Fruit fly (Drosophila melanogaster) whole organism, embryonic: Measurements from ENCODE around the gene CG5969.
A peak's percentile ranks its signal among the peaks of the same experiment; 100 is the strongest.

Source experiments
- B-H2 ChIP-seq: fragments of 200-800 bp; sonication (Bioruptor generic); optimal IDR thresholded peaks from 2 replicates; lab custom pipeline; 2018; ENCODE audit warnings: missing biosample characterization, mild to moderate bottlenecking, missing genetic modification characterization
- Blimp-1 ChIP-seq: fragments of 200-800 bp; sonication (Bioruptor generic); optimal IDR thresholded peaks from 3 replicates; lab custom pipeline; 2018; ENCODE audit warnings: missing biosample characterization, missing genetic modification characterization, mild to moderate bottlenecking, moderate library complexity, missing genetic modification reagents
- CG10654 ChIP-seq: fragments of 200-800 bp; sonication (Bioruptor generic); optimal IDR thresholded peaks from 2 replicates; lab custom pipeline; 2016; ENCODE audit warnings: missing biosample characterization, missing genetic modification characterization
- CG12219 ChIP-seq: fragments of 200-800 bp; sonication (Bioruptor generic); optimal IDR thresholded peaks from 3 replicates; lab custom pipeline; 2018; ENCODE audit warnings: missing biosample characterization, mild to moderate bottlenecking, missing genetic modification characterization
- CG12942 ChIP-seq: fragments of 200-800 bp; sonication (Bioruptor generic); optimal IDR thresholded peaks from 3 replicates; lab custom pipeline; 2016; ENCODE audit warnings: missing biosample characterization, missing genetic modification characterization
- CG13296 ChIP-seq: fragments of 200-800 bp; sonication (Bioruptor generic); optimal IDR thresholded peaks from 3 replicates; lab custom pipeline; 2018; ENCODE audit warnings: missing biosample characterization, mild to moderate bottlenecking, missing genetic modification characterization
- CG15514 ChIP-seq: fragments of 200-800 bp; sonication (Bioruptor generic); optimal IDR thresholded peaks from 3 replicates; lab custom pipeline; 2017; ENCODE audit warnings: missing biosample characterization, missing genetic modification characterization, mild to moderate bottlenecking, moderate library complexity, missing genetic modification reagents
- CG15601 ChIP-seq: fragments of 200-800 bp; sonication (Bioruptor generic); optimal IDR thresholded peaks from 3 replicates; lab custom pipeline; 2019; ENCODE audit warnings: missing biosample characterization, mild to moderate bottlenecking, missing genetic modification characterization, moderate library complexity
- CG1647 ChIP-seq: fragments of 200-800 bp; sonication (Bioruptor generic); optimal IDR thresholded peaks from 3 replicates; lab custom pipeline; 2016; ENCODE audit warnings: missing biosample characterization, missing genetic modification characterization
- CG16779 ChIP-seq: fragments of 200-800 bp; sonication (Bioruptor generic); IDR thresholded peaks from 2 replicates; pipeline ENCODE4 v1.3.6; 2022; ENCODE audit warnings: missing biosample characterization, missing genetic modification characterization
- CG16815 ChIP-seq: fragments of 200-800 bp; sonication (Bioruptor generic); optimal IDR thresholded peaks from 3 replicates; lab custom pipeline; 2017; ENCODE audit warnings: missing biosample characterization, mild to moderate bottlenecking, missing genetic modification characterization
- CG17912 ChIP-seq: fragments of 200-800 bp; sonication (Bioruptor generic); optimal IDR thresholded peaks from 2 replicates; lab custom pipeline; 2018; ENCODE audit warnings: missing biosample characterization, mild to moderate bottlenecking, missing genetic modification characterization
- CG18599 ChIP-seq: fragments of 200-800 bp; sonication (Bioruptor generic); optimal IDR thresholded peaks from 3 replicates; lab custom pipeline; 2017; ENCODE audit warnings: missing biosample characterization, missing genetic modification characterization, mild to moderate bottlenecking, moderate library complexity, missing genetic modification reagents
- CG18764 ChIP-seq: fragments of 200-800 bp; sonication (Bioruptor generic); optimal IDR thresholded peaks from 3 replicates; lab custom pipeline; 2016; ENCODE audit warnings: missing biosample characterization, missing genetic modification characterization
- CG30403 ChIP-seq: fragments of 200-800 bp; sonication (Bioruptor generic); optimal IDR thresholded peaks from 3 replicates; lab custom pipeline; 2016; ENCODE audit warnings: missing biosample characterization, missing genetic modification characterization
- CG32767 ChIP-seq: fragments of 200-800 bp; sonication (Bioruptor generic); IDR thresholded peaks from 2 replicates; pipeline ENCODE4 v1.3.6; 2022; ENCODE audit warnings: missing biosample characterization, missing genetic modification characterization
- CG32772 ChIP-seq: fragments of 200-800 bp; sonication (Bioruptor generic); IDR thresholded peaks from 2 replicates; pipeline ENCODE4 v1.3.6; 2022; ENCODE audit warnings: missing biosample characterization, missing genetic modification characterization
- CG33213 ChIP-seq: fragments of 200-800 bp; sonication (Bioruptor generic); optimal IDR thresholded peaks from 3 replicates; lab custom pipeline; 2016; ENCODE audit warnings: missing biosample characterization, missing genetic modification characterization
- CG5180 ChIP-seq: fragments of 200-800 bp; sonication (Bioruptor generic); optimal IDR thresholded peaks from 3 replicates; lab custom pipeline; 2017; ENCODE audit warnings: missing biosample characterization, missing genetic modification characterization, mild to moderate bottlenecking, moderate library complexity, missing genetic modification reagents
- CG6765 ChIP-seq: fragments of 200-800 bp; sonication (Bioruptor generic); optimal IDR thresholded peaks from 3 replicates; lab custom pipeline; 2017; ENCODE audit warnings: missing biosample characterization, mild to moderate bottlenecking, missing genetic modification characterization
- CG6791 ChIP-seq: fragments of 200-800 bp; sonication (Bioruptor generic); IDR thresholded peaks from 3 replicates; pipeline ENCODE4 v1.3.6; 2022; ENCODE audit warnings: missing biosample characterization, missing genetic modification characterization; ENCODE audit not compliant: partially characterized antibody
- CG8290 ChIP-seq, 3 experiments: fragments of 200-800 bp; sonication (Bioruptor generic); optimal IDR thresholded peaks; 2 replicates each; lab custom pipeline; 2016 to 2019; ENCODE audit warnings: missing biosample characterization in 3 of 3, missing genetic modification characterization in 3 of 3, mild to moderate bottlenecking in 2 of 3, moderate library complexity in 1 of 3
- Chrac-16 ChIP-seq: fragments of 200-800 bp; sonication (Bioruptor generic); optimal IDR thresholded peaks from 3 replicates; lab custom pipeline; 2016; ENCODE audit warnings: missing biosample characterization, missing genetic modification characterization
- CkIIα-i1 ChIP-seq: fragments of 200-800 bp; sonication (Bioruptor generic); IDR thresholded peaks from 2 replicates; pipeline ENCODE4 v1.3.6; 2022; ENCODE audit warnings: missing biosample characterization, missing genetic modification characterization
- CrebB ChIP-seq: fragments of 200-800 bp; sonication (Bioruptor generic); optimal IDR thresholded peaks from 3 replicates; lab custom pipeline; 2018; ENCODE audit warnings: missing biosample characterization, mild to moderate bottlenecking, missing genetic modification characterization
- Dfd ChIP-seq, 2 experiments: fragments of >200 bp; optimal IDR thresholded peaks; 2 replicates each; lab custom pipeline; 2017; ENCODE audit warnings: missing biosample characterization in 2 of 2, missing genetic modification characterization in 2 of 2
- Dref ChIP-seq: fragments of 200-800 bp; sonication (Bioruptor generic); IDR thresholded peaks from 2 replicates; pipeline ENCODE4 v1.3.6; 2022; ENCODE audit warnings: missing biosample characterization, missing genetic modification characterization
- Fer1 ChIP-seq: fragments of 200-800 bp; sonication (Bioruptor generic); optimal IDR thresholded peaks from 2 replicates; lab custom pipeline; 2017; ENCODE audit warnings: missing biosample characterization, mild to moderate bottlenecking, missing genetic modification characterization
- Fer3 ChIP-seq: fragments of 200-800 bp; sonication (Bioruptor generic); optimal IDR thresholded peaks from 2 replicates; lab custom pipeline; 2018; ENCODE audit warnings: missing biosample characterization, mild to moderate bottlenecking, missing genetic modification characterization, moderate library complexity
- HHEX ChIP-seq: fragments of 200-800 bp; sonication (Bioruptor generic); optimal IDR thresholded peaks from 3 replicates; lab custom pipeline; 2017; ENCODE audit warnings: missing biosample characterization, mild to moderate bottlenecking, missing genetic modification characterization, missing genetic modification reagents
- Hey ChIP-seq: fragments of 200-800 bp; sonication (Bioruptor generic); optimal IDR thresholded peaks from 3 replicates; lab custom pipeline; 2018; ENCODE audit warnings: missing biosample characterization, mild to moderate bottlenecking, missing genetic modification characterization
- Sin3A ChIP-seq: fragments of >200 bp; optimal IDR thresholded peaks from 2 replicates; lab custom pipeline; 2018
- Xbp1 ChIP-seq: fragments of 200-800 bp; sonication (Bioruptor generic); optimal IDR thresholded peaks from 3 replicates; lab custom pipeline; 2016; ENCODE audit warnings: missing biosample characterization, mild to moderate bottlenecking, missing genetic modification characterization
- emc ChIP-seq: fragments of 200-800 bp; sonication (Bioruptor generic); optimal IDR thresholded peaks from 2 replicates; lab custom pipeline; 2016; ENCODE audit warnings: missing biosample characterization, missing genetic modification characterization
- exex ChIP-seq: fragments of 200-800 bp; sonication (Bioruptor generic); optimal IDR thresholded peaks from 4 replicates; lab custom pipeline; 2018; ENCODE audit warnings: missing biosample characterization, mild to moderate bottlenecking, missing genetic modification characterization, moderate library complexity
- fd102C ChIP-seq: fragments of 200-800 bp; sonication (Bioruptor generic); optimal IDR thresholded peaks from 2 replicates; lab custom pipeline; 2018; ENCODE audit warnings: missing biosample characterization, mild to moderate bottlenecking, missing genetic modification characterization, moderate library complexity
- gcm ChIP-seq: fragments of 200-800 bp; sonication (Bioruptor generic); optimal IDR thresholded peaks from 2 replicates; lab custom pipeline; 2019; ENCODE audit warnings: missing biosample characterization, mild to moderate bottlenecking, missing genetic modification characterization, moderate library complexity
- grn ChIP-seq: fragments of 200-800 bp; sonication (Bioruptor generic); optimal IDR thresholded peaks from 3 replicates; lab custom pipeline; 2017; ENCODE audit warnings: missing biosample characterization, missing genetic modification characterization
- her ChIP-seq: fragments of 200-800 bp; sonication (Bioruptor generic); optimal IDR thresholded peaks from 2 replicates; lab custom pipeline; 2016; ENCODE audit warnings: missing biosample characterization, missing genetic modification characterization
- kah ChIP-seq: fragments of 200-800 bp; sonication (Bioruptor generic); optimal IDR thresholded peaks from 2 replicates; lab custom pipeline; 2018; ENCODE audit warnings: missing biosample characterization, mild to moderate bottlenecking, missing genetic modification characterization
- lola ChIP-seq, 3 experiments: fragments of >200 bp in 2 of 3; fragments of 200-800 bp in 1 of 3; sonication (Bioruptor generic) in 1 of 3; optimal IDR thresholded peaks; 2 replicates each; lab custom pipeline; 2017 to 2019; ENCODE audit warnings: missing biosample characterization in 3 of 3, missing genetic modification characterization in 3 of 3, mild to moderate bottlenecking in 1 of 3, moderate library complexity in 1 of 3
- mam ChIP-seq: fragments of 200-800 bp; sonication (Bioruptor generic); optimal IDR thresholded peaks from 3 replicates; lab custom pipeline; 2016; ENCODE audit warnings: missing biosample characterization, missing genetic modification characterization
- p53 ChIP-seq: fragments of 200-800 bp; sonication (Bioruptor generic); optimal IDR thresholded peaks from 2 replicates; lab custom pipeline; 2016; ENCODE audit warnings: missing biosample characterization, missing genetic modification characterization
- pb ChIP-seq: fragments of 200-800 bp; sonication (Bioruptor generic); optimal IDR thresholded peaks from 3 replicates; lab custom pipeline; 2016; ENCODE audit warnings: missing biosample characterization, missing genetic modification characterization
- pho ChIP-seq: fragments of 200-800 bp; sonication (Bioruptor generic); optimal IDR thresholded peaks from 2 replicates; lab custom pipeline; 2016; ENCODE audit warnings: missing biosample characterization, missing genetic modification characterization
- pzg ChIP-seq: fragments of 200-800 bp; sonication (Bioruptor generic); optimal IDR thresholded peaks from 3 replicates; lab custom pipeline; 2018; ENCODE audit warnings: missing biosample characterization, mild to moderate bottlenecking, missing genetic modification characterization, moderate library complexity
- sens ChIP-seq: fragments of 200-800 bp; sonication (Bioruptor generic); peaks from one replicate; lab custom pipeline; 2016; ENCODE audit warnings: missing biosample characterization, missing genetic modification characterization
- trh ChIP-seq: fragments of 200-800 bp; sonication (Bioruptor generic); optimal IDR thresholded peaks from 2 replicates; lab custom pipeline; 2016; ENCODE audit warnings: missing biosample characterization, missing genetic modification characterization
- tup ChIP-seq: fragments of 200-800 bp; sonication (Bioruptor generic); optimal IDR thresholded peaks from 2 replicates; lab custom pipeline; 2016; ENCODE audit warnings: missing biosample characterization, mild to moderate bottlenecking, missing genetic modification characterization, moderate library complexity
- wek ChIP-seq: fragments of 200-800 bp; sonication (Bioruptor generic); optimal IDR thresholded peaks from 3 replicates; lab custom pipeline; 2018; ENCODE audit warnings: missing biosample characterization, mild to moderate bottlenecking, missing genetic modification characterization, moderate library complexity

The CG5969 gene

DNA sequence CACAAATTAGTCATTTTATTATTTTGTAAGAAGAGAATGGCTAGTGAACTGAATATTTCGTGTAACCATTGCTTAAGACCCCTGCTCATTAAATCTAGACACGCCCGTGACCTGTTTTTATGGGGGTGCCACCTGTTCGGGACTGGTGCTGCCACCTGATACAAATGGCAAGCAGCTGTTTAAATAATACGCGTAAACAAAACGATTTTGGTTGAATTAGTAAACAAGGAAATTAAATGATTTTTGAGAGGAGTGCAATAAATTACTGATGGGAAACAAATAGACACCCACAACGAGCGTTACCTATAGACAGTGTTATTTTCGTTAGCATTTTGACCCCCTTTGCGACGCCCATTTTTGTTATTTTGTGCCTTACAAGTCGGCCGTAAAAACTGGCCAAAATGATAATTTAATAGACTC, 1.2 kb downstream of the CG5969 start (continued):
- TF ChIP-seq lola (GFP tag; optimal IDR thresholded peaks at IDR 0.05; lab: Kevin White, UChicago) (peak in 1 of 3 experiments; percentile 69), Dfd (GFP tag; optimal IDR thresholded peaks at IDR 0.05; lab: Kevin White, UChicago) (no peak), CG16779 (GFP tag; lab: Robert Waterston, UW) (no peak), CG6791 (GFP tag; lab: Robert Waterston, UW) (no peak), sens (GFP tag; lab: Kevin White, UChicago) (peak; percentile 79), Blimp-1 (GFP tag; lab: Kevin White, UChicago) (peak; percentile 77), wek (GFP tag; lab: Kevin White, UChicago) (peak; percentile 69), CG13296 (peak; percentile 88), CG12219 (peak; percentile 55), tup (peak; percentile 87), kah (peak; percentile 98), pho (GFP tag; lab: Kevin White, UChicago) (peak; percentile 90), CG17912 (GFP tag; lab: Kevin White, UChicago) (peak; percentile 78), p53 (peak; percentile 64), CG18764 (GFP tag; lab: Kevin White, UChicago) (peak; percentile 84), exex (tag; lab: Kevin White, UChicago) (peak; percentile 64), CkIIα-i1 (no peak), CG8290 (GFP tag; optimal IDR thresholded peaks at IDR 0.05; lab: Kevin White, UChicago) (peak; percentile 63), CG8290 (tag; optimal IDR thresholded peaks at IDR 0.05; lab: Kevin White, UChicago) (peak; percentile 40 to 95), Sin3A (peak; percentile 35), pb (peak; percentile 83), CG6765 (GFP tag; lab: Kevin White, UChicago) (peak; percentile 85), CG5180 (GFP tag; lab: Kevin White, UChicago) (peak; percentile 74), CG32767 (no peak), Fer3 (peak; percentile 91), CG15514 (peak; percentile 89), CG10654 (GFP tag; lab: Kevin White, UChicago) (peak; percentile 88), CG16815 (GFP tag; lab: Kevin White, UChicago) (peak; percentile 77), CG33213 (GFP tag; lab: Kevin White, UChicago) (peak; percentile 82), CG32772 (no peak), emc (GFP tag; lab: Kevin White, UChicago) (peak; percentile 54), trh (GFP tag; lab: Kevin White, UChicago) (peak; percentile 84), HHEX (GFP tag; lab: Kevin White, UChicago) (peak; percentile 86), her (GFP tag; lab: Kevin White, UChicago) (peak; percentile 82), CG12942 (GFP tag; lab: Kevin White, UChicago) (peak; percentile 88), Xbp1 (GFP tag; lab: Kevin White, UChicago) (peak; percentile 94), CG15601 (peak; percentile 72), CrebB (tag; lab: Kevin White, UChicago) (peak; percentile 78), Hey (peak; percentile 37), CG1647 (GFP tag; lab: Kevin White, UChicago) (peak; percentile 85), Chrac-16 (GFP tag; lab: Kevin White, UChicago) (peak; percentile 88), CG18599 (GFP tag; lab: Kevin White, UChicago) (peak; percentile 92), gcm (GFP tag; lab: Kevin White, UChicago) (peak; percentile 14), mam (GFP tag; lab: Kevin White, UChicago) (peak; percentile 95), Fer1 (peak; percentile 90), Dref (GFP tag; lab: Robert Waterston, UW) (no peak), B-H2 (GFP tag; lab: Kevin White, UChicago) (peak; percentile 92), pzg (GFP tag; lab: Kevin White, UChicago) (peak; percentile 76), grn (GFP tag; lab: Kevin White, UChicago) (peak; percentile 22), fd102C (GFP tag; lab: Kevin White, UChicago) (no peak), CG30403 (GFP tag; lab: Kevin White, UChicago) (peak; percentile 92)
